Fruit fly (Drosophila melanogaster) whole organism, embryonic: Measurements from ENCODE around the gene Obp93a.

ENCODE experiments used
- Atf-2 ChIP-seq: fragments of 200-800 bp; sonication (Bioruptor generic); optimal IDR thresholded peaks from 2 replicates; lab custom pipeline; 2016; ENCODE audit warnings: missing biosample characterization, missing genetic modification characterization
- CG10209 ChIP-seq: fragments of 200-800 bp; sonication (Bioruptor generic); optimal IDR thresholded peaks from 3 replicates; lab custom pipeline; 2017; ENCODE audit warnings: missing biosample characterization, mild to moderate bottlenecking, missing genetic modification characterization, missing genetic modification reagents
- CG10267 ChIP-seq: fragments of 200-800 bp; sonication (Bioruptor generic); optimal IDR thresholded peaks from 2 replicates; lab custom pipeline; 2018; ENCODE audit warnings: missing biosample characterization, mild to moderate bottlenecking, missing genetic modification characterization, moderate library complexity
- CG10654 ChIP-seq: fragments of 200-800 bp; sonication (Bioruptor generic); optimal IDR thresholded peaks from 2 replicates; lab custom pipeline; 2016; ENCODE audit warnings: missing biosample characterization, missing genetic modification characterization
- CG10959 ChIP-seq: fragments of 200-800 bp; sonication (Bioruptor generic); IDR thresholded peaks from 2 replicates; pipeline ENCODE4 v1.3.6; 2022; ENCODE audit warnings: missing biosample characterization, missing genetic modification characterization
- CG12104 ChIP-seq: fragments of 200-800 bp; sonication (Bioruptor generic); optimal IDR thresholded peaks from 3 replicates; lab custom pipeline; 2016; ENCODE audit warnings: missing biosample characterization, missing genetic modification characterization
- CG1233 ChIP-seq: fragments of 200-800 bp; sonication (Bioruptor generic); optimal IDR thresholded peaks from 4 replicates; lab custom pipeline; 2018; ENCODE audit warnings: missing biosample characterization, mild to moderate bottlenecking, missing genetic modification characterization
- CG12391 ChIP-seq: fragments of 200-800 bp; sonication (Bioruptor generic); optimal IDR thresholded peaks from 3 replicates; lab custom pipeline; 2018; ENCODE audit warnings: missing biosample characterization, mild to moderate bottlenecking, missing genetic modification characterization, moderate library complexity
- CG14014 ChIP-seq: fragments of 200-800 bp; sonication (Bioruptor generic); IDR thresholded peaks from 2 replicates; pipeline ENCODE4 v1.3.6; 2022; ENCODE audit warnings: missing biosample characterization, missing genetic modification characterization
- CG14441 ChIP-seq: fragments of 200-800 bp; sonication (Bioruptor generic); IDR thresholded peaks from 2 replicates; pipeline ENCODE4 v1.3.6; 2022; ENCODE audit warnings: missing biosample characterization, missing genetic modification characterization
- CG15479 ChIP-seq: fragments of 200-800 bp; sonication (Bioruptor generic); optimal IDR thresholded peaks from 3 replicates; lab custom pipeline; 2019; ENCODE audit warnings: missing biosample characterization, mild to moderate bottlenecking, missing genetic modification characterization, moderate library complexity
- CG16813 ChIP-seq: fragments of 200-800 bp; sonication (Bioruptor generic); IDR thresholded peaks from 3 replicates; pipeline ENCODE4 v1.3.6; 2022; ENCODE audit warnings: missing biosample characterization, missing genetic modification characterization; ENCODE audit not compliant: partially characterized antibody
- CG17328 ChIP-seq: fragments of 200-800 bp; sonication (Bioruptor generic); IDR thresholded peaks from 2 replicates; pipeline ENCODE4 v1.3.6; 2022; ENCODE audit warnings: missing biosample characterization, missing genetic modification characterization
- CG18011 ChIP-seq: fragments of 200-800 bp; sonication (Bioruptor generic); optimal IDR thresholded peaks from 2 replicates; lab custom pipeline; 2017; ENCODE audit warnings: missing biosample characterization, missing genetic modification characterization, mild to moderate bottlenecking, moderate library complexity, missing genotype
- CG3281 ChIP-seq: fragments of 200-800 bp; sonication (Bioruptor generic); optimal IDR thresholded peaks from 3 replicates; lab custom pipeline; 2017; ENCODE audit warnings: missing biosample characterization, mild to moderate bottlenecking, missing genetic modification characterization
- CG33213 ChIP-seq: fragments of 200-800 bp; sonication (Bioruptor generic); optimal IDR thresholded peaks from 3 replicates; lab custom pipeline; 2016; ENCODE audit warnings: missing biosample characterization, missing genetic modification characterization
- CG3995 ChIP-seq: fragments of 200-800 bp; sonication (Bioruptor generic); optimal IDR thresholded peaks from 3 replicates; lab custom pipeline; 2016; ENCODE audit warnings: missing biosample characterization, missing genetic modification characterization
- CG5180 ChIP-seq: fragments of 200-800 bp; sonication (Bioruptor generic); optimal IDR thresholded peaks from 3 replicates; lab custom pipeline; 2017; ENCODE audit warnings: missing biosample characterization, missing genetic modification characterization, mild to moderate bottlenecking, moderate library complexity, missing genetic modification reagents
- CG7271 ChIP-seq: fragments of 200-800 bp; sonication (Bioruptor generic); optimal IDR thresholded peaks from 2 replicates; lab custom pipeline; 2018; ENCODE audit warnings: missing biosample characterization, mild to moderate bottlenecking, missing genetic modification characterization, moderate library complexity
- CG7372 ChIP-seq: fragments of 200-800 bp; sonication (Bioruptor generic); IDR thresholded peaks from 2 replicates; pipeline ENCODE4 v1.3.6; 2022; ENCODE audit warnings: missing biosample characterization, missing genetic modification characterization
- CG8944 ChIP-seq: fragments of 200-800 bp; sonication (Bioruptor generic); optimal IDR thresholded peaks from 3 replicates; lab custom pipeline; 2016; ENCODE audit warnings: missing biosample characterization, missing genetic modification characterization
- Camta ChIP-seq: fragments of 200-800 bp; sonication (Bioruptor generic); optimal IDR thresholded peaks from 2 replicates; lab custom pipeline; 2016; ENCODE audit warnings: missing biosample characterization, missing genetic modification characterization
- Dref ChIP-seq: fragments of 200-800 bp; sonication (Bioruptor generic); IDR thresholded peaks from 2 replicates; pipeline ENCODE4 v1.3.6; 2022; ENCODE audit warnings: missing biosample characterization, missing genetic modification characterization
- HLH54F ChIP-seq: fragments of 200-800 bp; sonication (Bioruptor generic); optimal IDR thresholded peaks from 3 replicates; lab custom pipeline; 2016; ENCODE audit warnings: missing biosample characterization, missing genetic modification characterization
- Med ChIP-seq: fragments of 200-800 bp; sonication (Bioruptor generic); peaks from one replicate; lab custom pipeline; 2016; ENCODE audit warnings: missing biosample characterization, missing genetic modification characterization, mild to moderate bottlenecking, inconsistent platforms, moderate library complexity
- Mes4 ChIP-seq: fragments of 200-800 bp; sonication (Bioruptor generic); optimal IDR thresholded peaks from 2 replicates; lab custom pipeline; 2016; ENCODE audit warnings: missing biosample characterization, missing genetic modification characterization
- NfI ChIP-seq: fragments of 200-800 bp; sonication (Bioruptor generic); optimal IDR thresholded peaks from 3 replicates; lab custom pipeline; 2018; ENCODE audit warnings: missing biosample characterization, mild to moderate bottlenecking, missing genetic modification characterization, moderate library complexity
- PHDP ChIP-seq: fragments of 200-800 bp; sonication (Bioruptor generic); optimal IDR thresholded peaks from 3 replicates; lab custom pipeline; 2018; ENCODE audit warnings: missing biosample characterization, mild to moderate bottlenecking, missing genetic modification characterization, moderate library complexity
- Rx ChIP-seq: fragments of 200-800 bp; sonication (Bioruptor generic); IDR thresholded peaks from 2 replicates; pipeline ENCODE4 v1.3.6; 2022; ENCODE audit warnings: missing biosample characterization, missing genetic modification characterization
- Scr ChIP-seq: fragments of 200-800 bp; sonication (Bioruptor generic); IDR thresholded peaks from 2 replicates; pipeline ENCODE4 v1.3.6; 2022; ENCODE audit warnings: missing biosample characterization, missing genetic modification characterization; ENCODE audit not compliant: partially characterized antibody
- az2 ChIP-seq: fragments of 200-800 bp; sonication (Bioruptor generic); optimal IDR thresholded peaks from 3 replicates; lab custom pipeline; 2016; ENCODE audit warnings: missing biosample characterization, missing genetic modification characterization
- bsh ChIP-seq, 2 experiments: fragments of 200-800 bp; sonication (Bioruptor generic); optimal IDR thresholded peaks; 2 replicates each; lab custom pipeline; 2017 to 2018; ENCODE audit warnings: mild to moderate bottlenecking in 2 of 2, missing biosample characterization in 2 of 2, missing genetic modification characterization in 2 of 2, moderate library complexity in 1 of 2
- ci ChIP-seq: fragments of 200-800 bp; sonication (Bioruptor generic); IDR thresholded peaks from 3 replicates; pipeline ENCODE4 v1.3.6; 2022; ENCODE audit warnings: missing biosample characterization, missing genetic modification characterization
- esg ChIP-seq: fragments of 200-800 bp; sonication (Bioruptor generic); conservative IDR thresholded peaks from 2 replicates; pipeline ENCODE4 v1.3.6; 2022; ENCODE audit warnings: missing biosample characterization, missing genetic modification characterization
- fd96Cb ChIP-seq: fragments of 200-800 bp; sonication (Bioruptor generic); optimal IDR thresholded peaks from 2 replicates; lab custom pipeline; 2018; ENCODE audit warnings: missing biosample characterization, mild to moderate bottlenecking, missing genetic modification characterization, moderate library complexity
- gsb-n ChIP-seq: fragments of 200-800 bp; sonication (Bioruptor generic); optimal IDR thresholded peaks from 3 replicates; lab custom pipeline; 2018; ENCODE audit warnings: missing biosample characterization, mild to moderate bottlenecking, missing genetic modification characterization
- hkb ChIP-seq, 2 experiments: fragments of 200-800 bp in 1 of 2; fragments of >200 bp in 1 of 2; sonication (Bioruptor generic) in 1 of 2; IDR thresholded peaks in 1 of 2; optimal IDR thresholded peaks in 1 of 2; 2 replicates each; pipeline versions ENCODE4 v1.3.6 to Lab custom; 2017 to 2022; ENCODE audit warnings: missing biosample characterization in 1 of 2, missing genetic modification characterization in 1 of 2
- insv ChIP-seq, 2 experiments: fragments of 200-800 bp; sonication (Bioruptor generic); optimal IDR thresholded peaks; 3 replicates each; lab custom pipeline; 2016 to 2018; ENCODE audit warnings: missing biosample characterization in 2 of 2, missing genetic modification characterization in 2 of 2
- lbe ChIP-seq: fragments of 200-800 bp; sonication (Bioruptor generic); optimal IDR thresholded peaks from 2 replicates; lab custom pipeline; 2016; ENCODE audit warnings: missing biosample characterization, mild to moderate bottlenecking, missing genetic modification characterization
- luna ChIP-seq: fragments of 200-800 bp; sonication (Bioruptor generic); optimal IDR thresholded peaks from 2 replicates; lab custom pipeline; 2016; ENCODE audit warnings: missing biosample characterization, missing genetic modification characterization
- pum ChIP-seq: fragments of 200-800 bp; sonication (Bioruptor generic); optimal IDR thresholded peaks from 2 replicates; lab custom pipeline; 2016; ENCODE audit warnings: missing biosample characterization, missing genetic modification characterization
- run ChIP-seq: fragments of 200-800 bp; sonication (Bioruptor generic); optimal IDR thresholded peaks from 3 replicates; lab custom pipeline; 2018; ENCODE audit warnings: missing biosample characterization, mild to moderate bottlenecking, missing genetic modification characterization
- salm ChIP-seq: fragments of 200-800 bp; sonication (Bioruptor generic); optimal IDR thresholded peaks from 2 replicates; lab custom pipeline; 2018; ENCODE audit warnings: missing biosample characterization, mild to moderate bottlenecking, missing genetic modification characterization
- sc ChIP-seq, 3 experiments: fragments of >200 bp in 2 of 3; fragments of 200-800 bp in 1 of 3; sonication (Bioruptor generic) in 1 of 3; optimal IDR thresholded peaks; 2 replicates in 2 of 3; 3 replicates in 1 of 3; lab custom pipeline; 2017; ENCODE audit warnings: mild to moderate bottlenecking in 1 of 3, missing biosample characterization in 1 of 3, missing genetic modification characterization in 1 of 3, missing genetic modification reagents in 1 of 3
- sens ChIP-seq: fragments of 200-800 bp; sonication (Bioruptor generic); peaks from one replicate; lab custom pipeline; 2016; ENCODE audit warnings: missing biosample characterization, missing genetic modification characterization
- slou ChIP-seq: fragments of 200-800 bp; sonication (Bioruptor generic); optimal IDR thresholded peaks from 3 replicates; lab custom pipeline; 2016; ENCODE audit warnings: missing biosample characterization, missing genetic modification characterization
- sug ChIP-seq: fragments of 200-800 bp; optimal IDR thresholded peaks from 2 replicates; lab custom pipeline; 2019; ENCODE audit warnings: missing biosample characterization, mild to moderate bottlenecking, missing genetic modification characterization, moderate library complexity

The Obp93a gene

dm6 chr3R:21127352-21127985 is 2.0 kb downstream of the Obp93a start, which contains the start of the genes slmb and CG5793 (continued):
- TF ChIP-seq sug (tag; lab: Kevin White, UChicago) (peak; percentile 100), pum (peak; percentile 14), CG5180 (GFP tag; lab: Kevin White, UChicago) (no peak), NfI (GFP tag; lab: Kevin White, UChicago) (peak; percentile 39), CG1233 (GFP tag; lab: Kevin White, UChicago) (peak; percentile 36), CG10959 (GFP tag; lab: Robert Waterston, UW) (no peak), fd96Cb (tag; lab: Kevin White, UChicago) (peak; percentile 15), Rx (0 out of 2 replicates have a peak, but pooled peaks have one; percentile 8), az2 (GFP tag; lab: Kevin White, UChicago) (peak; percentile 31), CG14014 (GFP tag; lab: Robert Waterston, UW) (0 out of 2 replicates have a peak, but pooled peaks have one; percentile 32), Med (GFP tag; lab: Kevin White, UChicago) (peak; percentile 94), CG3995 (peak; percentile 10), hkb (optimal IDR thresholded peaks at IDR 0.05; lab: Kevin White, UChicago) (no peak), hkb (GFP tag; IDR thresholded peaks at IDR 0.05; lab: Robert Waterston, UW) (peak; percentile 37; the same call in 1 of the 2 replicates), lbe (GFP tag; lab: Kevin White, UChicago) (no peak), Mes4 (GFP tag; lab: Kevin White, UChicago) (peak; percentile 23), PHDP (tag; lab: Kevin White, UChicago) (peak; percentile 31), CG16813 (peak; percentile 63), CG3281 (peak; percentile 28), CG7271 (tag; lab: Kevin White, UChicago) (no peak), CG18011 (GFP tag; lab: Kevin White, UChicago) (peak; percentile 28), CG10267 (tag; lab: Kevin White, UChicago) (peak; percentile 94), Camta (GFP tag; lab: Kevin White, UChicago) (peak; percentile 26), esg (GFP tag; lab: Robert Waterston, UW) (no peak), CG7372 (0 out of 2 replicates have a peak, but pooled peaks have one; percentile 17), run (tag; lab: Kevin White, UChicago) (no peak), CG8944 (GFP tag; lab: Kevin White, UChicago) (peak; percentile 54), CG15479 (GFP tag; lab: Kevin White, UChicago) (peak; percentile 0), CG12104 (GFP tag; lab: Kevin White, UChicago) (no peak), CG10209 (GFP tag; lab: Kevin White, UChicago) (peak; percentile 31), bsh (GFP tag; optimal IDR thresholded peaks at IDR 0.05; lab: Kevin White, UChicago) (peak in 1 of 2 experiments; percentile 27), sens (GFP tag; lab: Kevin White, UChicago) (peak; percentile 90), slou (GFP tag; lab: Kevin White, UChicago) (peak; percentile 6), CG12391 (tag; lab: Kevin White, UChicago) (peak; percentile 34), salm (peak; percentile 42), CG17328 (GFP tag; lab: Robert Waterston, UW) (0 out of 2 replicates have a peak, but pooled peaks have one; percentile 37), CG33213 (GFP tag; lab: Kevin White, UChicago) (peak; percentile 48), ci (GFP tag; lab: Robert Waterston, UW) (peak; percentile 56; the same call in 1 of the 3 replicates), Dref (peak; percentile 77), gsb-n (tag; lab: Kevin White, UChicago) (peak; percentile 25), CG14441 (GFP tag; lab: Robert Waterston, UW) (peak; percentile 46; the same call in 1 of the 2 replicates), Atf-2 (peak; percentile 43), insv (GFP tag; optimal IDR thresholded peaks at IDR 0.05; lab: Kevin White, UChicago) (peak in 1 of 2 experiments; percentile 4), sc (optimal IDR thresholded peaks at IDR 0.05; lab: Kevin White, UChicago) (no peak), sc (GFP tag; optimal IDR thresholded peaks at IDR 0.05; lab: Kevin White, UChicago) (no peak), CG10654 (GFP tag; lab: Kevin White, UChicago) (peak; percentile 16), luna (GFP tag; lab: Kevin White, UChicago) (peak; percentile 9), HLH54F (GFP tag; lab: Kevin White, UChicago) (peak; percentile 61), Scr (GFP tag; lab: Robert Waterston, UW) (peak; percentile 70)
